Fruit fly (Drosophila melanogaster) whole organism: ENCODE results near the gene CG1943.

Experiments used
- CG8478 ChIP-seq: fragments of >200 bp; optimal IDR thresholded peaks from 2 replicates; lab custom pipeline; 2018; ENCODE audit warnings: inconsistent platforms
- Dll ChIP-seq: fragments of >200 bp; optimal IDR thresholded peaks from 2 replicates; lab custom pipeline; 2017
- EcR ChIP-seq, 2 experiments: fragments of >200 bp; optimal IDR thresholded peaks; 2 replicates each; lab custom pipeline; 2017; ENCODE audit warnings: missing biosample characterization in 2 of 2, missing genetic modification characterization in 2 of 2, missing genetic modification reagents in 2 of 2
- pan ChIP-seq: fragments of >200 bp; optimal IDR thresholded peaks from 2 replicates; lab custom pipeline; 2017
- psq ChIP-seq: fragments of >200 bp; optimal IDR thresholded peaks from 2 replicates; lab custom pipeline; 2017
- usp ChIP-seq: fragments of >200 bp; optimal IDR thresholded peaks from 2 replicates; lab custom pipeline; 2017; ENCODE audit warnings: missing biosample characterization, missing genetic modification characterization, mixed read lengths

DNA sequence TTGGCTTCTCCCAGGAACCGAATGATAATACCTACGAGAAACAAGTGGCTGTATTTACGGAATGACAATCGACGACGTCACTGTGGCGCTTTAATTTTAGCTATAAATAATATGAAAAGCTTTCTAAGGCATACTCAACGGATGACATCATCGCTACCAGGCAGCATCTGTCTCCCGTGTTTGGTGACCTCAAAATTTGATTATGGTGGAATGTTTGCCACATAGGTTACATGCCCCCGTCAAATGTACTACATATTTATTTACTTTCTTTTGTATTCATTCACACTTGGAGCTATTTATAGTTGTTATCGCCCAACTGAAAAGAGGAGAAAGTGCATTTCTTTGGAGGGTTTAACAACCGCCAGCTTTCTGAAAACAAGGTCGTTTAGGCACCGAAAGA is 8.4 kb upstream of the CG1943 start:
- no peak for TF ChIP-seq usp (GFP tag; lab: Kevin White, UChicago)
- no peak for TF ChIP-seq pan (lab: Kevin White, UChicago)
- TF ChIP-seq CG8478 (lab: Kevin White, UChicago): no peak
- no peak for TF ChIP-seq EcR (GFP tag; optimal IDR thresholded peaks at IDR 0.05; lab: Kevin White, UChicago)
- no peak for TF ChIP-seq psq (lab: Kevin White, UChicago)
- no peak for TF ChIP-seq Dll (lab: Kevin White, UChicago)
